Worm (Caenorhabditis elegans) whole organism, L3 larva: ENCODE results near the gene droe-4.

Experiments used
- R02D3.7 ChIP-seq: fragments of 150-350 bp; optimal IDR thresholded peaks from 2 replicates; lab custom pipeline; 2014; ENCODE audit warnings: missing biosample characterization, missing genetic modification characterization
- aly-2 ChIP-seq: fragments of 150-350 bp; optimal IDR thresholded peaks from 2 replicates; lab custom pipeline; 2014; ENCODE audit warnings: missing biosample characterization, missing genetic modification characterization
- ama-1 ChIP-seq: fragments of 150-350 bp; optimal IDR thresholded peaks from 2 replicates; lab custom pipeline; 2018
- ceh-16 ChIP-seq: sonication (generic microtip); optimal IDR thresholded peaks from 2 replicates; lab custom pipeline; 2017; ENCODE audit warnings: missing biosample characterization, missing genetic modification characterization
- ceh-82 ChIP-seq: fragments of 150-350 bp; optimal IDR thresholded peaks from 2 replicates; lab custom pipeline; 2014; ENCODE audit warnings: missing biosample characterization, missing genetic modification characterization
- ceh-9 ChIP-seq: sonication (generic microtip); optimal IDR thresholded peaks from 2 replicates; lab custom pipeline; 2018; ENCODE audit warnings: missing biosample characterization, missing genetic modification characterization
- daf-12 ChIP-seq: fragments of 150-350 bp; optimal IDR thresholded peaks from 2 replicates; lab custom pipeline; 2014; ENCODE audit warnings: missing biosample characterization, missing genetic modification reagents, missing genetic modification characterization
- egl-27 ChIP-seq: sonication (generic microtip); optimal IDR thresholded peaks from 4 replicates; lab custom pipeline; 2017; ENCODE audit warnings: missing biosample characterization, missing genetic modification reagents, missing genetic modification characterization
- egl-5 ChIP-seq: fragments of 150-350 bp; optimal IDR thresholded peaks from 2 replicates; lab custom pipeline; 2017; ENCODE audit warnings: missing biosample characterization, missing genetic modification reagents, missing genetic modification characterization, inconsistent platforms
- elt-1 ChIP-seq: fragments of 150-350 bp; optimal IDR thresholded peaks from 2 replicates; lab custom pipeline; 2014; ENCODE audit warnings: missing biosample characterization, missing genetic modification characterization
- elt-2 ChIP-seq: sonication (generic microtip); optimal IDR thresholded peaks from 2 replicates; lab custom pipeline; 2016; ENCODE audit warnings: missing genetic modification reagents, mild to moderate bottlenecking, missing genetic modification characterization, missing compliant biosample characterization
- eor-1 ChIP-seq, 2 experiments: fragments of 150-350 bp; optimal IDR thresholded peaks; 2 replicates each; lab custom pipeline; 2014 to 2018; ENCODE audit warnings: missing biosample characterization in 2 of 2, missing genetic modification characterization in 2 of 2
- fkh-2 ChIP-seq: fragments of 150-350 bp; optimal IDR thresholded peaks from 2 replicates; lab custom pipeline; 2014; ENCODE audit warnings: missing biosample characterization, missing genetic modification reagents, missing genetic modification characterization
- jun-1 ChIP-seq: fragments of 150-350 bp; optimal IDR thresholded peaks from 2 replicates; lab custom pipeline; 2014; ENCODE audit warnings: missing biosample characterization, missing genetic modification reagents, missing genetic modification characterization
- lin-39 ChIP-seq: fragments of 150-350 bp; optimal IDR thresholded peaks from 2 replicates; lab custom pipeline; 2018; ENCODE audit warnings: missing biosample characterization, missing genetic modification reagents, missing genetic modification characterization
- mml-1 ChIP-seq: fragments of 150-350 bp; sonication (generic microtip); optimal IDR thresholded peaks from 3 replicates; lab custom pipeline; 2014; ENCODE audit warnings: missing biosample characterization, missing genetic modification characterization
- nfya-1 ChIP-seq: sonication (generic microtip); optimal IDR thresholded peaks from 2 replicates; lab custom pipeline; 2017; ENCODE audit warnings: missing genetic modification characterization, mild to moderate bottlenecking, missing compliant biosample characterization, antibody characterized with exemption, moderate library complexity; ENCODE audit not compliant: insufficient read depth
- nhr-11 ChIP-seq: fragments of 150-350 bp; optimal IDR thresholded peaks from 2 replicates; lab custom pipeline; 2014; ENCODE audit warnings: missing biosample characterization, missing genetic modification characterization
- nhr-12 ChIP-seq: fragments of 150-350 bp; optimal IDR thresholded peaks from 2 replicates; lab custom pipeline; 2014; ENCODE audit warnings: missing biosample characterization, missing genetic modification characterization
- nhr-25 ChIP-seq: sonication (generic microtip); optimal IDR thresholded peaks from 2 replicates; lab custom pipeline; 2017; ENCODE audit warnings: missing biosample characterization, missing genetic modification characterization
- nhr-28 ChIP-seq: fragments of 150-350 bp; optimal IDR thresholded peaks from 2 replicates; lab custom pipeline; 2014; ENCODE audit warnings: missing biosample characterization, missing genetic modification characterization
- nhr-43 ChIP-seq: sonication (generic microtip); optimal IDR thresholded peaks from 2 replicates; lab custom pipeline; 2016; ENCODE audit warnings: mild to moderate bottlenecking, missing genetic modification characterization, missing compliant biosample characterization; ENCODE audit not compliant: poor library complexity, severe bottlenecking
- nhr-67 ChIP-seq: fragments of 150-350 bp; optimal IDR thresholded peaks from 2 replicates; lab custom pipeline; 2014; ENCODE audit warnings: missing biosample characterization, missing genetic modification characterization
- nhr-76 ChIP-seq: fragments of 150-350 bp; sonication (generic microtip); optimal IDR thresholded peaks from 5 replicates; lab custom pipeline; 2014; ENCODE audit warnings: missing biosample characterization, missing genetic modification characterization
- nhr-77 ChIP-seq: fragments of 150-350 bp; optimal IDR thresholded peaks from 2 replicates; lab custom pipeline; 2014; ENCODE audit warnings: missing biosample characterization, missing genetic modification characterization
- pha-4 ChIP-seq: fragments of 150-350 bp; optimal IDR thresholded peaks from 2 replicates; lab custom pipeline; 2014; ENCODE audit warnings: missing biosample characterization, missing genetic modification reagents, missing genetic modification characterization
- pqm-1 ChIP-seq: fragments of 150-350 bp; optimal IDR thresholded peaks from 2 replicates; lab custom pipeline; 2017; ENCODE audit warnings: missing biosample characterization, missing genetic modification characterization, inconsistent platforms
- sea-2 ChIP-seq: fragments of 150-350 bp; sonication (generic microtip); optimal IDR thresholded peaks from 4 replicates; lab custom pipeline; 2014; ENCODE audit warnings: missing biosample characterization, missing genetic modification reagents, missing genetic modification characterization
- skn-1 ChIP-seq: fragments of 150-350 bp; optimal IDR thresholded peaks from 2 replicates; lab custom pipeline; 2014; ENCODE audit warnings: missing biosample characterization, missing genetic modification characterization
- snpc-4 ChIP-seq: fragments of 150-350 bp; optimal IDR thresholded peaks from 2 replicates; lab custom pipeline; 2014; ENCODE audit warnings: missing biosample characterization, missing genetic modification characterization
- unc-39 ChIP-seq: sonication (generic microtip); optimal IDR thresholded peaks from 4 replicates; lab custom pipeline; 2017; ENCODE audit warnings: missing biosample characterization, missing genetic modification characterization
- zag-1 ChIP-seq: fragments of 150-350 bp; optimal IDR thresholded peaks from 2 replicates; lab custom pipeline; 2014; ENCODE audit warnings: missing biosample characterization, missing genetic modification characterization
- ztf-4 ChIP-seq: fragments of 150-350 bp; optimal IDR thresholded peaks from 2 replicates; lab custom pipeline; 2014; ENCODE audit warnings: missing biosample characterization, missing genetic modification characterization

The droe-4 gene

ce11 chrV:14013638-14014037 is 21.2 kb downstream of the droe-4 start:
- TF ChIP-seq lin-39 (tag; lab: Kevin White, UChicago) (no peak), ama-1 (lab: Kevin White, UChicago) (peak; percentile 55)

ce11 chrV:14014395-14014794 is 21.9 kb downstream of the droe-4 start, which contains the start of gene end-3:
Gene end-3 (plus strand): TSS chrV:14014695.
- TF ChIP-seq snpc-4: no peak
- no peak for TF ChIP-seq egl-27 (tag; lab: Kevin White, UChicago)
- TF ChIP-seq nhr-67 (tag; lab: Kevin White, UChicago): no peak
- TF ChIP-seq aly-2 (tag; lab: Kevin White, UChicago): no peak
- TF ChIP-seq ceh-16 (tag; lab: Kevin White, UChicago): no peak
- TF ChIP-seq pqm-1 (tag; lab: Kevin White, UChicago): no peak
- no peak for TF ChIP-seq zag-1 (tag; lab: Kevin White, UChicago)
- no peak for TF ChIP-seq skn-1
- TF ChIP-seq elt-1 (tag; lab: Kevin White, UChicago): no peak
- TF ChIP-seq, all 47 proteins: peak for 0

ce11 chrV:14017476-14017875 is 25.0 kb downstream of the droe-4 start, which contains the start of gene srh-308:
Gene srh-308 (minus strand): TSS chrV:14017576.
- no peak for TF ChIP-seq jun-1

ce11 chrV:14018640-14019039 is 26.2 kb downstream of the droe-4 start, which contains the start of the genes mtl-2 and T08G5.1:
Gene mtl-2 (minus strand): TSS chrV:14018673.
Gene T08G5.1 (plus strand): TSS chrV:14018766.
- no peak for TF ChIP-seq unc-39 (tag; lab: Kevin White, UChicago)
- TF ChIP-seq eor-1 (tag; optimal IDR thresholded peaks at IDR 0.05; lab: Kevin White, UChicago): no peak
- TF ChIP-seq nhr-76: no peak
- TF ChIP-seq pqm-1 (tag; lab: Kevin White, UChicago): peak; percentile 28
- no peak for TF ChIP-seq lin-39 (tag; lab: Kevin White, UChicago)
- no peak for TF ChIP-seq nhr-67 (tag; lab: Kevin White, UChicago)
- no peak for TF ChIP-seq nhr-11
- TF ChIP-seq nhr-28 (tag; lab: Kevin White, UChicago): no peak
- TF ChIP-seq sea-2 (GFP tag; lab: Kevin White, UChicago): no peak
- TF ChIP-seq jun-1: no peak
- peak; percentile 75 for TF ChIP-seq elt-2 (tag; lab: Kevin White, UChicago)
- no peak for TF ChIP-seq R02D3.7 (tag; lab: Kevin White, UChicago)

- TF ChIP-seq ceh-9 (no peak), egl-5 (tag; lab: Kevin White, UChicago) (no peak), unc-39 (tag; lab: Kevin White, UChicago) (no peak), nhr-76 (no peak), nhr-12 (tag; lab: Kevin White, UChicago) (no peak), daf-12 (tag; lab: Kevin White, UChicago) (no peak), nhr-43 (no peak), jun-1 (no peak), nfya-1 (no peak)
Measured at ce11 chrV:14023074-14023473, 30.6 kb downstream of the droe-4 start, which contains the start of gene T08G5.15. Gene T08G5.15 (minus strand): TSS chrV:14023174.

- TF ChIP-seq ama-1 (lab: Kevin White, UChicago): no peak
- TF ChIP-seq mml-1 (tag; lab: Kevin White, UChicago): no peak
- TF ChIP-seq nhr-25 (tag; lab: Kevin White, UChicago): no peak
- TF ChIP-seq nhr-67 (tag; lab: Kevin White, UChicago): no peak
- no peak for TF ChIP-seq pqm-1 (tag; lab: Kevin White, UChicago)
- TF ChIP-seq skn-1: no peak
- TF ChIP-seq nhr-77 (tag; lab: Kevin White, UChicago): no peak
- TF ChIP-seq unc-39 (tag; lab: Kevin White, UChicago): no peak
- TF ChIP-seq zag-1 (tag; lab: Kevin White, UChicago): no peak
- TF ChIP-seq egl-27 (tag; lab: Kevin White, UChicago): no peak
- no peak for TF ChIP-seq ceh-82 (tag; lab: Kevin White, UChicago)
- TF ChIP-seq egl-5 (tag; lab: Kevin White, UChicago): no peak
- TF ChIP-seq pha-4 (tag; lab: Kevin White, UChicago): no peak
- no peak for TF ChIP-seq nfya-1
- TF ChIP-seq fkh-2: no peak
- TF ChIP-seq sea-2 (GFP tag; lab: Kevin White, UChicago): no peak
- TF ChIP-seq ztf-4 (tag; lab: Kevin White, UChicago): no peak
Measured at ce11 chrV:14026194-14026593, 33.7 kb downstream of the droe-4 start, which contains the start of gene T08G5.2. Gene T08G5.2 (minus strand): TSS chrV:14026294.
